Fruit fly (Drosophila melanogaster) whole organism, prepupa: ENCODE data around the gene U2af50.

Source experiments
- Blimp-1 ChIP-seq: fragments of 200-800 bp; sonication (Bioruptor generic); optimal IDR thresholded peaks from 3 replicates; lab custom pipeline; 2017; ENCODE audit warnings: missing biosample characterization, missing genetic modification characterization, mild to moderate bottlenecking, moderate library complexity, missing genetic modification reagents
- CG10631 ChIP-seq: fragments of 200-800 bp; sonication (Bioruptor generic); optimal IDR thresholded peaks from 2 replicates; lab custom pipeline; 2016; ENCODE audit warnings: missing biosample characterization, missing genetic modification characterization
- CG10669 ChIP-seq: fragments of 200-800 bp; sonication (Bioruptor generic); optimal IDR thresholded peaks from 3 replicates; lab custom pipeline; 2018; ENCODE audit warnings: missing biosample characterization, mild to moderate bottlenecking, missing genetic modification characterization, moderate library complexity
- CG11294 ChIP-seq: fragments of 200-800 bp; sonication (Bioruptor generic); IDR thresholded peaks from 2 replicates; pipeline ENCODE4 v1.3.6; 2022; ENCODE audit warnings: missing biosample characterization, missing genetic modification characterization
- CG11762 ChIP-seq: fragments of 200-800 bp; sonication (Bioruptor generic); optimal IDR thresholded peaks from 3 replicates; lab custom pipeline; 2016; ENCODE audit warnings: missing biosample characterization, missing genetic modification characterization; ENCODE audit not compliant: insufficient read depth
- CG15336 ChIP-seq: fragments of 200-800 bp; sonication (Bioruptor generic); IDR thresholded peaks from 2 replicates; pipeline ENCODE4 v1.3.6; 2022; ENCODE audit warnings: missing biosample characterization, missing genetic modification characterization
- CG1621 ChIP-seq: fragments of 200-800 bp; sonication (Bioruptor generic); optimal IDR thresholded peaks from 3 replicates; lab custom pipeline; 2018; ENCODE audit warnings: missing biosample characterization, mild to moderate bottlenecking, missing genetic modification characterization
- CG3032 ChIP-seq: fragments of 200-800 bp; optimal IDR thresholded peaks from 2 replicates; lab custom pipeline; 2019; ENCODE audit warnings: missing biosample characterization, mild to moderate bottlenecking, missing genetic modification characterization, moderate library complexity
- CG31627 ChIP-seq: fragments of 200-800 bp; sonication (Bioruptor generic); optimal IDR thresholded peaks from 3 replicates; lab custom pipeline; 2016; ENCODE audit warnings: missing biosample characterization, missing genetic modification characterization
- CG32006 ChIP-seq: fragments of 200-800 bp; sonication (Bioruptor generic); optimal IDR thresholded peaks from 3 replicates; lab custom pipeline; 2017; ENCODE audit warnings: missing biosample characterization, mild to moderate bottlenecking, missing genetic modification characterization
- CG34406 ChIP-seq: fragments of 200-800 bp; sonication (Bioruptor generic); optimal IDR thresholded peaks from 3 replicates; lab custom pipeline; 2016; ENCODE audit warnings: missing biosample characterization, missing genetic modification characterization
- CG3919 ChIP-seq: fragments of 200-800 bp; sonication (Bioruptor generic); optimal IDR thresholded peaks from 3 replicates; lab custom pipeline; 2016; ENCODE audit warnings: missing biosample characterization, missing genetic modification characterization
- CG6163 ChIP-seq: fragments of 200-800 bp; sonication (Bioruptor generic); IDR thresholded peaks from 3 replicates; pipeline ENCODE4 v1.3.6; 2022; ENCODE audit warnings: missing biosample characterization, missing genetic modification characterization
- CG6792 ChIP-seq: fragments of 200-800 bp; sonication (Bioruptor generic); optimal IDR thresholded peaks from 3 replicates; lab custom pipeline; 2016; ENCODE audit warnings: missing biosample characterization, missing genetic modification characterization
- CG6808 ChIP-seq: fragments of 200-800 bp; sonication (Bioruptor generic); optimal IDR thresholded peaks from 3 replicates; lab custom pipeline; 2017; ENCODE audit warnings: missing biosample characterization, missing genetic modification characterization, mild to moderate bottlenecking, moderate library complexity, missing genetic modification reagents
- CG7368 ChIP-seq: fragments of 200-800 bp; sonication (Bioruptor generic); optimal IDR thresholded peaks from 3 replicates; lab custom pipeline; 2016; ENCODE audit warnings: missing biosample characterization, missing genetic modification characterization
- CG8319 ChIP-seq: fragments of 200-800 bp; sonication (Bioruptor generic); optimal IDR thresholded peaks from 3 replicates; lab custom pipeline; 2016; ENCODE audit warnings: missing biosample characterization, missing genetic modification characterization
- CG8632 ChIP-seq: fragments of 200-800 bp; sonication (Bioruptor generic); optimal IDR thresholded peaks from 3 replicates; lab custom pipeline; 2016; ENCODE audit warnings: missing biosample characterization, missing genetic modification characterization
- Eip75B ChIP-seq: fragments of 200-800 bp; sonication (Bioruptor generic); optimal IDR thresholded peaks from 3 replicates; lab custom pipeline; 2016; ENCODE audit warnings: missing biosample characterization, missing genetic modification characterization
- Eip78C ChIP-seq: fragments of 200-800 bp; sonication (Bioruptor generic); peaks from one replicate; lab custom pipeline; 2016; ENCODE audit warnings: missing biosample characterization, missing genetic modification characterization
- Eip93F ChIP-seq: fragments of 200-800 bp; sonication (Bioruptor generic); optimal IDR thresholded peaks from 2 replicates; lab custom pipeline; 2016; ENCODE audit warnings: missing biosample characterization, mild to moderate bottlenecking, missing genetic modification characterization
- Ets21C ChIP-seq: fragments of 200-800 bp; sonication (Bioruptor generic); optimal IDR thresholded peaks from 3 replicates; lab custom pipeline; 2016; ENCODE audit warnings: missing biosample characterization, missing genetic modification characterization
- Ets96B ChIP-seq: fragments of 200-800 bp; optimal IDR thresholded peaks from 2 replicates; lab custom pipeline; 2019; ENCODE audit warnings: missing biosample characterization, mild to moderate bottlenecking, missing genetic modification characterization, moderate library complexity
- Gug ChIP-seq: fragments of 200-800 bp; sonication (Bioruptor generic); IDR thresholded peaks from 2 replicates; pipeline ENCODE4 v1.3.6; 2022; ENCODE audit warnings: missing biosample characterization, missing genetic modification characterization
- Hr38 ChIP-seq: sonication (Bioruptor generic); optimal IDR thresholded peaks from 2 replicates; lab custom pipeline; 2016; ENCODE audit warnings: missing biosample characterization, missing genetic modification characterization
- Hr39 ChIP-seq: fragments of 200-800 bp; sonication (Bioruptor generic); optimal IDR thresholded peaks from 2 replicates; lab custom pipeline; 2016; ENCODE audit warnings: missing biosample characterization, missing genetic modification characterization
- Hr4 ChIP-seq: fragments of 200-800 bp; sonication (Bioruptor generic); optimal IDR thresholded peaks from 3 replicates; lab custom pipeline; 2016; ENCODE audit warnings: missing biosample characterization, missing genetic modification characterization
- Lpt ChIP-seq: fragments of 200-800 bp; sonication (Bioruptor generic); optimal IDR thresholded peaks from 3 replicates; lab custom pipeline; 2016; ENCODE audit warnings: missing biosample characterization, missing genetic modification characterization
- Met ChIP-seq: fragments of 200-800 bp; sonication (Bioruptor generic); optimal IDR thresholded peaks from 3 replicates; lab custom pipeline; 2016; ENCODE audit warnings: missing biosample characterization, missing genetic modification characterization
- OdsH ChIP-seq: fragments of 200-800 bp; sonication (Bioruptor generic); optimal IDR thresholded peaks from 3 replicates; lab custom pipeline; 2016; ENCODE audit warnings: missing biosample characterization, missing genetic modification characterization
- Sox102F ChIP-seq: fragments of 200-800 bp; sonication (Bioruptor generic); optimal IDR thresholded peaks from 2 replicates; lab custom pipeline; 2016; ENCODE audit warnings: missing biosample characterization, mild to moderate bottlenecking, missing genetic modification characterization
- Sox14 ChIP-seq: fragments of 200-800 bp; sonication (Bioruptor generic); optimal IDR thresholded peaks from 3 replicates; lab custom pipeline; 2016; ENCODE audit warnings: missing biosample characterization, missing genetic modification characterization
- Sox15 ChIP-seq: fragments of 200-800 bp; sonication (Bioruptor generic); optimal IDR thresholded peaks from 3 replicates; lab custom pipeline; 2016; ENCODE audit warnings: missing biosample characterization, missing genetic modification characterization
- achi ChIP-seq: fragments of 200-800 bp; sonication (Bioruptor generic); optimal IDR thresholded peaks from 3 replicates; lab custom pipeline; 2016; ENCODE audit warnings: missing biosample characterization, missing genetic modification characterization
- acj6 ChIP-seq: fragments of 200-800 bp; sonication (Bioruptor generic); optimal IDR thresholded peaks from 3 replicates; lab custom pipeline; 2016; ENCODE audit warnings: missing biosample characterization, missing genetic modification characterization
- cyc ChIP-seq: fragments of 200-800 bp; sonication (Bioruptor generic); optimal IDR thresholded peaks from 3 replicates; lab custom pipeline; 2016; ENCODE audit warnings: missing biosample characterization, missing genetic modification characterization
- dac ChIP-seq: fragments of 200-800 bp; sonication (Bioruptor generic); optimal IDR thresholded peaks from 2 replicates; lab custom pipeline; 2017; ENCODE audit warnings: missing biosample characterization, mild to moderate bottlenecking, missing genetic modification characterization
- dsx ChIP-seq: fragments of 200-800 bp; optimal IDR thresholded peaks from 3 replicates; lab custom pipeline; 2019; ENCODE audit warnings: missing biosample characterization, mild to moderate bottlenecking, missing genetic modification characterization, moderate library complexity; ENCODE audit not compliant: poor library complexity, severe bottlenecking
- esn ChIP-seq: fragments of 200-800 bp; sonication (Bioruptor generic); optimal IDR thresholded peaks from 2 replicates; lab custom pipeline; 2016; ENCODE audit warnings: missing biosample characterization, mild to moderate bottlenecking, missing genetic modification characterization, moderate library complexity
- fd59A ChIP-seq: fragments of 200-800 bp; sonication (Bioruptor generic); optimal IDR thresholded peaks from 2 replicates; lab custom pipeline; 2017; ENCODE audit warnings: missing biosample characterization, mild to moderate bottlenecking, missing genetic modification characterization, missing genetic modification reagents
- fd85E ChIP-seq: fragments of 200-800 bp; sonication (Bioruptor generic); optimal IDR thresholded peaks from 3 replicates; lab custom pipeline; 2016; ENCODE audit warnings: missing biosample characterization, missing genetic modification characterization
- lz ChIP-seq: fragments of 200-800 bp; sonication (Bioruptor generic); optimal IDR thresholded peaks from 3 replicates; lab custom pipeline; 2016; ENCODE audit warnings: missing biosample characterization, missing genetic modification characterization
- spab ChIP-seq: fragments of 200-800 bp; sonication (Bioruptor generic); optimal IDR thresholded peaks from 2 replicates; lab custom pipeline; 2017; ENCODE audit warnings: missing biosample characterization, mild to moderate bottlenecking, missing genetic modification characterization, missing genetic modification reagents
- svp ChIP-seq: fragments of 200-800 bp; sonication (Bioruptor generic); peaks from one replicate; lab custom pipeline; 2016; ENCODE audit warnings: missing biosample characterization, missing genetic modification characterization
- topi ChIP-seq: fragments of 200-800 bp; sonication (Bioruptor generic); optimal IDR thresholded peaks from 3 replicates; lab custom pipeline; 2016; ENCODE audit warnings: missing biosample characterization, missing genetic modification characterization
- vri ChIP-seq: fragments of 200-800 bp; sonication (Bioruptor generic); optimal IDR thresholded peaks from 3 replicates; lab custom pipeline; 2016; ENCODE audit warnings: missing biosample characterization, mild to moderate bottlenecking, missing genetic modification characterization

U2af50 gene

DNA sequence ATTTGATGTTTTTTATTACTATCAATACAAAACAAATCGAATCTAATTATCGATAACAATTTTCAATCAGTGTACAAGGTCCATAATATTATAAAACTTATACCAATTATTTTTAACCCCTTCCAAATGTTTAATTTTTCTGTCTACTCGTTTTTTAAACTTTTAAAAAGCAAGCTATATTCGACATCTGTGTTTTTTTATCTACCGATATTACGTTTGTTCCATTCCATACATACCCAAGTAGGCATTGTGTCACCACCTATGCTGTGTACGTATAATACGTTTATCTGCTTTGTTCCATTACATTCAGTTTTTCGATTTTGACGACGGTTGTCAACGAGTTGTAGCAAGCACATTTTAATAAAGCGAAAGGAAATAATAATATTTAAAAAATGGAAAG, 2.5 kb upstream of the U2af50 start, which contains the start of gene nonA:
Gene nonA, plus strand, starts transcription at position 264 of the 400 bp plus-strand sequence.
- TF ChIP-seq esn (GFP tag; lab: Kevin White, UChicago) (peak; percentile 9), Ets96B (tag; lab: Kevin White, UChicago) (no peak), CG31627 (GFP tag; lab: Kevin White, UChicago) (no peak), vri (peak; percentile 23), Eip78C (GFP tag; lab: Kevin White, UChicago) (peak; percentile 27), topi (GFP tag; lab: Kevin White, UChicago) (peak; percentile 12), Sox14 (GFP tag; lab: Kevin White, UChicago) (peak; percentile 55), Met (GFP tag; lab: Kevin White, UChicago) (peak; percentile 2)
- TF ChIP-seq, all 60 proteins: peak for 6

DNA sequence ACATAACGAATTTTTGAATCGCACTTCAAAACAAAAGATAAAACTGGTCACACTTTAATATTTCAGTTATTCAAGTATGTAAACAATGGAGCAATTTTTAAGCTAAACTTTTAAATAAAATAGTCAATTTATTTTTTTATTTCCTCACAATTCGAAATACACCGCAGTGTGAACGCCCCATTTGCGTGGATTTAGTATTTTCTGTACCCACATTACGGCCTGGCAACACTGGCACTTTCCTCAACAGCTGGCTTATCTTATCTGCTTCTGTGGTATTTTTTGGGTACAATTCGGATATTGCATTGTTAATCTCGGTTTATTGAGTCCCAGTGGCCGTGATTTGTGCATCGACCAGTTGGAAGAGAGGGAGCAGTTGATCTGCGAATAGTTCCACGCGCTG, 8.8 kb downstream of the U2af50 start, which contains the start of gene sl:
Gene sl, plus strand, starts transcription at position 254 of the 400 bp plus-strand sequence.
- no peak for TF ChIP-seq Sox102F
- TF ChIP-seq CG8632 (GFP tag; lab: Kevin White, UChicago) = no peak
- TF ChIP-seq CG31627 (GFP tag; lab: Kevin White, UChicago) = peak; percentile 12
- no peak for TF ChIP-seq CG11294 (GFP tag; lab: Robert Waterston, UW)
- TF ChIP-seq CG7368 (GFP tag; lab: Kevin White, UChicago) = no peak
- TF ChIP-seq CG3032 = no peak
- TF ChIP-seq, all 60 proteins: peak for 1

DNA sequence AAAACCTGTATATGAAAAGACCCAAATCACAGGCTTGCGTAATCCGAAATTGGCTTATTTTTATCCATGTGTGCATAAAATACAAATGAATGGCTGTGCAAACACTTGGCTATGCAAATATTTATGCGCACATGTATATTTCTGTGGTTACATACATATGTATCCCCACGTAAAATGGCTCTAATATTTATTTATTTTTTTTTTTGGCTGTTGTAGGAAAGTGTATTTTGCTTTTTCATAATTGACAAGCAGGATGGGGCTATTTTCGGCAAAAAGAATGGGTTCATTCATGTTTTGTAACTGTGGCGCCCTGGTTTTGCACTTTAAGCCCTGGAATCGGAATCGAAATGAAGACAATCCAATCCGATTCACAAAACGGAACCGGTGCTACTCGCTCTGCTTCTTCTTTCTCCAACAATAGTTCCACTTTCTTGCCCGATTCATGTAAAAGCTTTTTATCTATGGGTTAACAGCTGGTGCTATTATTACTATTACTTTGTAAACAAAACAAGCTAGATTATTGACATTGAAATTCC, 23.7 kb downstream of the U2af50 start:
- TF ChIP-seq CG3919 (GFP tag; lab: Kevin White, UChicago) = peak; percentile 84
- peak; percentile 75 for TF ChIP-seq CG31627 (GFP tag; lab: Kevin White, UChicago)
- peak; percentile 69 for TF ChIP-seq dac (GFP tag; lab: Kevin White, UChicago)
- peak; percentile 20 for TF ChIP-seq Eip93F (GFP tag; lab: Kevin White, UChicago)
- TF ChIP-seq Hr4 (GFP tag; lab: Kevin White, UChicago) = peak; percentile 74
- TF ChIP-seq CG10669 = peak; percentile 67
- peak; percentile 79 for TF ChIP-seq Met (GFP tag; lab: Kevin White, UChicago)
- peak; percentile 69 for TF ChIP-seq Lpt (GFP tag; lab: Kevin White, UChicago)
- TF ChIP-seq spab (GFP tag; lab: Kevin White, UChicago) = peak; percentile 31
- TF ChIP-seq Hr39 (GFP tag; lab: Kevin White, UChicago) = peak; percentile 76
- peak; percentile 86 for TF ChIP-seq svp (GFP tag; lab: Kevin White, UChicago)
- TF ChIP-seq CG6163 = peak; percentile 86
- TF ChIP-seq fd59A (GFP tag; lab: Kevin White, UChicago) = peak; percentile 35
- TF ChIP-seq CG32006 (GFP tag; lab: Kevin White, UChicago) = peak; percentile 81
- TF ChIP-seq fd85E (GFP tag; lab: Kevin White, UChicago) = peak; percentile 66
- TF ChIP-seq CG8319 (GFP tag; lab: Kevin White, UChicago) = peak; percentile 62
- TF ChIP-seq Gug (GFP tag; lab: Robert Waterston, UW) = peak; percentile 78
- no peak for TF ChIP-seq Hr38
- TF ChIP-seq Eip75B (GFP tag; lab: Kevin White, UChicago) = peak; percentile 76
- peak; percentile 68 for TF ChIP-seq CG11294 (GFP tag; lab: Robert Waterston, UW)
- peak; percentile 70 for TF ChIP-seq Ets21C (GFP tag; lab: Kevin White, UChicago)
- peak; percentile 62 for TF ChIP-seq CG6792 (GFP tag; lab: Kevin White, UChicago)
- TF ChIP-seq CG11762 = peak; percentile 80
- TF ChIP-seq CG6808 (GFP tag; lab: Kevin White, UChicago) = peak; percentile 39
- TF ChIP-seq esn (GFP tag; lab: Kevin White, UChicago) = peak; percentile 80
- peak; percentile 85 for TF ChIP-seq OdsH
- TF ChIP-seq CG10631 (GFP tag; lab: Kevin White, UChicago) = peak; percentile 70
- TF ChIP-seq CG34406 (GFP tag; lab: Kevin White, UChicago) = peak; percentile 71
- peak; percentile 62 for TF ChIP-seq dsx (GFP tag; lab: Kevin White, UChicago)
- peak; percentile 80 for TF ChIP-seq achi (GFP tag; lab: Kevin White, UChicago)
- TF ChIP-seq Sox15 (GFP tag; lab: Kevin White, UChicago) = peak; percentile 64
- no peak for TF ChIP-seq CG1621 (tag; lab: Kevin White, UChicago)
- peak; percentile 75 for TF ChIP-seq topi (GFP tag; lab: Kevin White, UChicago)
- peak; percentile 77 for TF ChIP-seq lz (GFP tag; lab: Kevin White, UChicago)
- peak; percentile 91 for TF ChIP-seq Eip78C (GFP tag; lab: Kevin White, UChicago)
- TF ChIP-seq CG15336 = peak; percentile 86
- peak; percentile 71 for TF ChIP-seq cyc (GFP tag; lab: Kevin White, UChicago)
- peak; percentile 76 for TF ChIP-seq CG8632 (GFP tag; lab: Kevin White, UChicago)
- no peak for TF ChIP-seq Blimp-1 (GFP tag; lab: Kevin White, UChicago)
- TF ChIP-seq acj6 (GFP tag; lab: Kevin White, UChicago) = peak; percentile 82
